Worm (Caenorhabditis elegans) whole organism, mixed stage, embryonic: Measurements from ENCODE around the gene srh-69.

Experiments
- lsy-2 ChIP-seq: fragments of 150-350 bp; optimal IDR thresholded peaks from 2 replicates; lab custom pipeline; 2014; ENCODE audit warnings: missing biosample characterization, missing genetic modification characterization
- pha-4 ChIP-seq: fragments of 150-350 bp; optimal IDR thresholded peaks from 2 replicates; lab custom pipeline; 2018; ENCODE audit warnings: missing biosample characterization, missing genetic modification reagents, missing genetic modification characterization
- snpc-4 ChIP-seq: fragments of 150-350 bp; optimal IDR thresholded peaks from 2 replicates; lab custom pipeline; 2014; ENCODE audit warnings: missing biosample characterization, missing genetic modification characterization
- unc-62 ChIP-seq: fragments of 150-350 bp; optimal IDR thresholded peaks from 2 replicates; lab custom pipeline; 2014; ENCODE audit warnings: missing biosample characterization, missing genetic modification reagents, missing genetic modification characterization

ce11 chrII:12550940-12551339, 36.4 kb upstream of the srh-69 start:
- TF ChIP-seq snpc-4 (tag; lab: Kevin White, UChicago) = no peak
- TF ChIP-seq unc-62 (GFP tag; lab: Kevin White, UChicago) = no peak
- no peak for TF ChIP-seq lsy-2 (tag; lab: Kevin White, UChicago)
- no peak for TF ChIP-seq pha-4 (tag; lab: Kevin White, UChicago)
